Fruit fly (Drosophila melanogaster): ENCODE results near the gene CG15480.

dm6 chr2L:13204151-13204550, 20.9 kb downstream of the CG15480 start:
- no peak for TF ChIP-seq ttk (optimal IDR thresholded peaks at IDR 0.05)
- no peak for TF ChIP-seq insv (optimal IDR thresholded peaks at IDR 0.05)
